Fruit fly (Drosophila melanogaster) whole organism, wandering third instar larva: ENCODE data around the gene Atg8b.

Experiments used
- Abd-B ChIP-seq: fragments of >200 bp; optimal IDR thresholded peaks from 2 replicates; lab custom pipeline; 2017; ENCODE audit warnings: missing biosample characterization, missing genetic modification characterization
- CG9705 ChIP-seq: fragments of 200-800 bp; sonication (Bioruptor generic); optimal IDR thresholded peaks from 2 replicates; lab custom pipeline; 2018; ENCODE audit warnings: missing biosample characterization, mild to moderate bottlenecking, missing genetic modification characterization
- CrebA ChIP-seq: fragments of 200-800 bp; sonication (Bioruptor generic); optimal IDR thresholded peaks from 2 replicates; lab custom pipeline; 2016; ENCODE audit warnings: missing biosample characterization, mild to moderate bottlenecking, missing genetic modification characterization, borderline replicate concordance
- Dfd ChIP-seq: fragments of >200 bp; optimal IDR thresholded peaks from 2 replicates; lab custom pipeline; 2017; ENCODE audit warnings: missing biosample characterization, missing genetic modification characterization
- Dif ChIP-seq: fragments of 200-275, 200-300 bp; sonication (Bioruptor generic); optimal IDR thresholded peaks from 2 replicates; lab custom pipeline; 2018; ENCODE audit warnings: missing biosample characterization, missing genetic modification characterization; ENCODE audit not compliant: partially characterized antibody
- GATAd ChIP-seq: sonication (Bioruptor generic); optimal IDR thresholded peaks from 2 replicates; lab custom pipeline; 2016; ENCODE audit warnings: missing biosample characterization, missing genetic modification characterization
- Hnf4 ChIP-seq: fragments of 200-800 bp; sonication (Bioruptor generic); optimal IDR thresholded peaks from 2 replicates; lab custom pipeline; 2016; ENCODE audit warnings: missing biosample characterization, mild to moderate bottlenecking, missing genetic modification characterization
- Hr78 ChIP-seq: fragments of >200 bp; optimal IDR thresholded peaks from 2 replicates; lab custom pipeline; 2017; ENCODE audit warnings: missing biosample characterization, missing genetic modification characterization
- Hr83 ChIP-seq: fragments of 200-300 bp; sonication (Bioruptor generic); optimal IDR thresholded peaks from 2 replicates; lab custom pipeline; 2016; ENCODE audit warnings: missing biosample characterization, mild to moderate bottlenecking, missing genetic modification characterization, moderate library complexity; ENCODE audit not compliant: poor library complexity, severe bottlenecking
- Jra ChIP-seq: sonication (Bioruptor generic); optimal IDR thresholded peaks from 2 replicates; lab custom pipeline; 2016; ENCODE audit warnings: missing biosample characterization, missing genetic modification characterization
- Mio ChIP-seq: sonication (Bioruptor generic); optimal IDR thresholded peaks from 2 replicates; lab custom pipeline; 2016; ENCODE audit warnings: missing biosample characterization, missing genetic modification characterization
- Myc ChIP-seq: fragments of >200 bp; optimal IDR thresholded peaks from 2 replicates; lab custom pipeline; 2017
- N ChIP-seq: fragments of >200 bp; optimal IDR thresholded peaks from 2 replicates; lab custom pipeline; 2018; ENCODE audit warnings: missing biosample characterization, missing external identifiers, missing genetic modification characterization
- OdsH ChIP-seq: fragments of 200-800 bp; sonication (Bioruptor generic); optimal IDR thresholded peaks from 2 replicates; lab custom pipeline; 2016; ENCODE audit warnings: missing biosample characterization, mild to moderate bottlenecking, missing genetic modification characterization
- Rel ChIP-seq, 2 experiments: fragments of 200-800 bp; sonication (Bioruptor generic) in 1 of 2; optimal IDR thresholded peaks; 2 replicates in 1 of 2; 3 replicates in 1 of 2; lab custom pipeline; 2016 to 2019; ENCODE audit warnings: mild to moderate bottlenecking in 2 of 2, missing biosample characterization in 2 of 2, missing genetic modification characterization in 2 of 2, moderate library complexity in 1 of 2
- Sp1 ChIP-seq: fragments of 200-800 bp; sonication (Bioruptor generic); optimal IDR thresholded peaks from 3 replicates; lab custom pipeline; 2019; ENCODE audit warnings: missing biosample characterization, mild to moderate bottlenecking, missing genetic modification characterization, moderate library complexity
- Vsx2 ChIP-seq: fragments of 200-300, 225-300 bp; sonication (Bioruptor generic); optimal IDR thresholded peaks from 2 replicates; lab custom pipeline; 2018; ENCODE audit warnings: missing biosample characterization, missing genetic modification characterization; ENCODE audit not compliant: partially characterized antibody
- br ChIP-seq: fragments of 200-800 bp; sonication (Bioruptor generic); optimal IDR thresholded peaks from 2 replicates; lab custom pipeline; 2016; ENCODE audit warnings: missing biosample characterization, missing genetic modification characterization
- brk ChIP-seq: fragments of 200-800 bp; sonication (Bioruptor generic); optimal IDR thresholded peaks from 2 replicates; lab custom pipeline; 2016; ENCODE audit warnings: missing biosample characterization, mild to moderate bottlenecking, missing genetic modification characterization
- dl ChIP-seq, 2 experiments: fragments of 175-275, 200-275 bp in 1 of 2; fragments of 200-275 bp in 1 of 2; sonication (Bioruptor generic); optimal IDR thresholded peaks; lab custom pipeline; 2018; ENCODE audit warnings: mild to moderate bottlenecking in 2 of 2, missing biosample characterization in 2 of 2, missing genetic modification characterization in 2 of 2, moderate library complexity in 2 of 2; ENCODE audit not compliant: partially characterized antibody in 2 of 2, insufficient read depth in 1 of 2
- dmrt93B ChIP-seq: fragments of 200-800 bp; sonication (Bioruptor generic); optimal IDR thresholded peaks from 2 replicates; lab custom pipeline; 2018; ENCODE audit warnings: missing biosample characterization, mild to moderate bottlenecking, missing genetic modification characterization
- dsf ChIP-seq: sonication (Bioruptor generic); optimal IDR thresholded peaks from 2 replicates; lab custom pipeline; 2016; ENCODE audit warnings: missing biosample characterization, missing genetic modification characterization, borderline replicate concordance
- ey ChIP-seq: fragments of 200-800 bp; sonication (Bioruptor generic); optimal IDR thresholded peaks from 2 replicates; lab custom pipeline; 2016; ENCODE audit warnings: missing biosample characterization, missing genetic modification characterization
- foxo ChIP-seq, 2 experiments: fragments of 200-800 bp; sonication (Bioruptor generic); optimal IDR thresholded peaks; 2 replicates in 1 of 2; 3 replicates in 1 of 2; lab custom pipeline; 2016 to 2017; ENCODE audit warnings: missing biosample characterization in 2 of 2, missing genetic modification characterization in 2 of 2
- fru ChIP-seq: fragments of 200-800 bp; sonication (Bioruptor generic); optimal IDR thresholded peaks from 3 replicates; lab custom pipeline; 2016; ENCODE audit warnings: missing biosample characterization, mild to moderate bottlenecking, missing genetic modification characterization
- h ChIP-seq: fragments of 200-800 bp; sonication (Bioruptor generic); optimal IDR thresholded peaks from 3 replicates; lab custom pipeline; 2016; ENCODE audit warnings: missing biosample characterization, mild to moderate bottlenecking, missing genetic modification characterization
- jim ChIP-seq: fragments of 175-275, 200-325 bp; sonication (Bioruptor generic); optimal IDR thresholded peaks from 2 replicates; lab custom pipeline; 2016; ENCODE audit warnings: missing biosample characterization, mild to moderate bottlenecking, missing genetic modification characterization
- pan ChIP-seq: fragments of >200 bp; optimal IDR thresholded peaks from 2 replicates; lab custom pipeline; 2017
- psq ChIP-seq: fragments of 200-800 bp; sonication (Bioruptor generic); optimal IDR thresholded peaks from 3 replicates; lab custom pipeline; 2017; ENCODE audit warnings: missing biosample characterization, mild to moderate bottlenecking, missing genetic modification characterization, moderate library complexity
- rgr ChIP-seq: fragments of 200-800 bp; sonication (Bioruptor generic); optimal IDR thresholded peaks from 3 replicates; lab custom pipeline; 2016; ENCODE audit warnings: missing biosample characterization, mild to moderate bottlenecking, missing genetic modification characterization
- sv ChIP-seq: fragments of 200-800 bp; sonication (Bioruptor generic); optimal IDR thresholded peaks from 3 replicates; lab custom pipeline; 2016; ENCODE audit warnings: missing biosample characterization, missing genetic modification characterization
- tai ChIP-seq: sonication (Bioruptor generic); optimal IDR thresholded peaks from 2 replicates; lab custom pipeline; 2016; ENCODE audit warnings: missing biosample characterization, missing genetic modification characterization
- usp ChIP-seq: fragments of >200 bp; optimal IDR thresholded peaks from 2 replicates; lab custom pipeline; 2017; ENCODE audit warnings: missing biosample characterization, missing genetic modification characterization
- woc ChIP-seq: sonication (Bioruptor generic); optimal IDR thresholded peaks from 2 replicates; lab custom pipeline; 2016; ENCODE audit warnings: missing biosample characterization, mild to moderate bottlenecking, missing genetic modification characterization

Atg8b gene

DNA sequence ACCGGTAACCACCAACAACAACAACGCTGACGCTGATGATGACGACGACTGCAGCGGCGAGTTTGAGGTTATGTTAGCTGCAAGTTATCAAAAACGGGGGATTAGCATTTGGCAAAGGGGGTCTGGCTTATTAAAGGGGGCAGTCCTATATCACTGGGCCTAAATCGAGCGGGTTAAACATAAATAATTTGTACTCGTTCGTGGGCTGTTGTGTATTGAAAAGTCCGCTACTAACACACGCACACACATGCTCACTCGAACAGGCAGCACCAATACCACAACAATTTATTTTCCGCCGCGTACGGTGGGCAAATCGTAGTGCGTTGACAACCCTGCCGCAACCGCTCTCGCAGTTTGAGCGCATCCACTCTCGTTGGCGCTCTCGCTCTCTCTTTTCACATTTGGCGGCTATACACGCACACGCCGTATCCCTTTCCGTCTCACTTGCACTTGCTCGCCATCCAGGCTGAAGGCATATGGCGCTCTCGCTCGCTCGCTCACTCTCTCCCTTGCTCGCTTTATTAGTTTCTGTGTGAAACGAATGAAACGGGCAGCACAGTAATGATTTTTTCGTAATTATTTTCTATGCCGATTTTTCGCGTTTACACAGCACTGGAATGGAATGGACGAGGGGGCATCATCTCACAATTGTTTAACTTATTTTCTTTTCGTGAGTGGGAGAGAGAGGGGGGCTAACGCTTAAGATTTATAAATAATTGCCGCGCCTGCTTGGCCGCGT, 7.8 kb downstream of the Atg8b start (continued):
- peak; percentile 98 for TF ChIP-seq Dif (GFP tag; lab: Kevin White, UChicago)
- no peak for TF ChIP-seq Abd-B (GFP tag; lab: Kevin White, UChicago)
- TF ChIP-seq woc (GFP tag; lab: Kevin White, UChicago), result peak; percentile 2
- TF ChIP-seq, all 38 proteins: peak for 21

DNA sequence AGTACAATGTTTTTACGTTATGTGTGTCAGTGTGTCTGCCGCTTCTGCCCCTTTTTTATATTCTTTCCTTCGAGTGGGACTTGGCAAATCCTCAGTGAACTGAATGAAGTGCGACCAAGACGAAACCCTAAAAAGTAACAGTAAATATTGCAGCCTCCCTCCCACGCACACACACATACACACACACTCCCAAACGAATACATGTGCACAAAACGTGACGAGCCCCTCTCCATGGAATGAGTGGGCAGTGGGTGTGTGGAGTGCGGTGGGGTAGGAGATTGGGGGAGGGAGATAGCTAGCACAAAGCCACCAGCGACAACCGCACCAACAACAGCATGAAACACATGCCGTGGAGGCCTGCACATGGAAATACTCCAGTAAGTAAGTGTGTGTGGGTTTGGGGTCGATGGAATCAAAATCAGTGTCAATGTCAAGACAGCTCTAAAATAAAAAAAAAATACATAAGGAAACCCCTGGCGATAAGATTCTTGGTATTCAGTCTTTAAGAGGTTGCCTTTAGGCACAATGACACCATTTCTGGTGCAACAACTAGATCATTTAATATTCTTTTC, 10.0 kb downstream of the Atg8b start:
- TF ChIP-seq Dif (GFP tag; lab: Kevin White, UChicago) (no peak), h (GFP tag; lab: Kevin White, UChicago) (peak; percentile 20), Abd-B (GFP tag; lab: Kevin White, UChicago) (no peak), Sp1 (GFP tag; lab: Kevin White, UChicago) (no peak), pan (lab: Kevin White, UChicago) (no peak), N (GFP tag; lab: Kevin White, UChicago) (no peak), Mio (GFP tag; lab: Kevin White, UChicago) (no peak), Rel (GFP tag; optimal IDR thresholded peaks at IDR 0.05; lab: Kevin White, UChicago) (no peak), Rel (tag; optimal IDR thresholded peaks at IDR 0.05; lab: Kevin White, UChicago) (peak; percentile 80), CG9705 (GFP tag; lab: Kevin White, UChicago) (no peak), Hnf4 (GFP tag; lab: Kevin White, UChicago) (no peak), brk (GFP tag; lab: Kevin White, UChicago) (no peak), jim (GFP tag; lab: Kevin White, UChicago) (no peak), ey (no peak), Jra (GFP tag; lab: Kevin White, UChicago) (no peak), br (GFP tag; lab: Kevin White, UChicago) (no peak), usp (no peak), OdsH (GFP tag; lab: Kevin White, UChicago) (no peak), Myc (no peak), psq (peak; percentile 52), Vsx2 (GFP tag; lab: Kevin White, UChicago) (no peak), CrebA (no peak), Hr83 (GFP tag; lab: Kevin White, UChicago) (no peak), Hr78 (GFP tag; lab: Kevin White, UChicago) (no peak), Dfd (GFP tag; lab: Kevin White, UChicago) (no peak), rgr (no peak), GATAd (GFP tag; lab: Kevin White, UChicago) (no peak)

DNA sequence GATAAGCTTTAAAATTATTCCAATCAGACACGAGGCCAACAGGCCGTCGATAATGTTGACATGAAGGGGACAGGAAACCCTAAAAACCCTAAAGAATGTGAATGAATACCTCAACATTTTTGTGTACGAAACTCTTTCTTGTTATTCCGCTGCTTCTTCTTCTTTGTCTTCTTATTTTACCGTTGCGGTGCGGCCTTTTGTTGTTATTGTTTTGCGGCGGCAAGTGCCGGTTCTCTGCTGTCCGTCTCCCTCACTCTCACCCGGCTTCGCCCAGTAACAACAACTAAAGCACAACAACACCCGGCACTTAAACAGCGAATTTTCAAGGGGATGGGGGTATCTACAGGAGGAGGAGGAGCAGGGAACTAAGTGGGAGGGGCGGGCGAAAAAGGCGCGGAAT, 10.5 kb downstream of the Atg8b start:
- no peak for TF ChIP-seq woc (GFP tag; lab: Kevin White, UChicago)
- no peak for TF ChIP-seq GATAd (GFP tag; lab: Kevin White, UChicago)
- no peak for TF ChIP-seq psq
- TF ChIP-seq dmrt93B (GFP tag; lab: Kevin White, UChicago), result no peak
- TF ChIP-seq dl (GFP tag; optimal IDR thresholded peaks at IDR 0.05; lab: Kevin White, UChicago; ENCODE audit: insufficient read depth in 1 of 2, partially characterized antibody in 2 of 2), result no peak
- TF ChIP-seq Hnf4 (GFP tag; lab: Kevin White, UChicago), result no peak
- no peak for TF ChIP-seq h (GFP tag; lab: Kevin White, UChicago)
- no peak for TF ChIP-seq N (GFP tag; lab: Kevin White, UChicago)
- TF ChIP-seq usp, result no peak
- no peak for TF ChIP-seq Sp1 (GFP tag; lab: Kevin White, UChicago)
- TF ChIP-seq Vsx2 (GFP tag; lab: Kevin White, UChicago), result no peak
- no peak for TF ChIP-seq Myc
- no peak for TF ChIP-seq Hr78 (GFP tag; lab: Kevin White, UChicago)

DNA sequence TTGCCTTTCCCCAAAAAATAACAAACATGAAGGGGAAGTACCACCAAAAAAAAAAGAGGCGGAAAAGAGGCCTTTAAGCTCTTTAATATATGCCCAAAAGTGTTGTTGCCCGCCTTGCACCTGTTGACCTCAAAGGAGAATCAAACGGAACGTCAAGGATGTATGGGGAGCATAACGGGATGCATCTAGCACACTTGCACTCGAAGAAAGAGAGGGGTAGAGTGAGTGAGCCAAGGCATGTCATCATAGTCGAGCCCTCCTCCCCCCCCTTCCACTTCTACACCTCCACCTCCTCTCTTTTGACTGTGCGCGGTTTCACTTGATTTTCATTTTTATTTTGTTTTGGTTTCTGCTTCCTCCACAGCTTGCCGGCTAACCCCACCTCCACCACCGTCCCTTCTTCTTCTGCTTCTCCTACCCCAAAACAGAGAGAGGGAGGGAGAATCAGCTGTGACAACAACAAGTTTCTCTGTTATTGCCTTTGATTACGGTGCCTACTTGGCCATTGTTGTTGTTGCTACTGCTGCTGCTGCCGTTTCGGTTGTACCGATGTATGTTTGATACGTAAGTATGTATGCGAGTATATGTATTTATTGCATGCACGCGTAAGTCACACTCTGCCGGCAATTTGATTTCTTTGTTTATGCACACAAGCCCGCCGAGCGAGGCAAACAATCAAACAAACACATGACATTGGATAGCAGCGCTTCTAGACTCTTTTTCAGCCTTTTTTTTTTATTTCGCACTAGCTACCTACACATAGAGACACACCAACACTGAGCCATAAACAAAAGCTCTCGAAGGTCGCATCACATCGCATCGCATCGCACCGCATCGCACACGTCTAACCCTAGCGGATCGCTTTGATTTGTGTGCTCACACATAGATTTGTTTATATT, 12.0 kb downstream of the Atg8b start:
- TF ChIP-seq dmrt93B (GFP tag; lab: Kevin White, UChicago), result no peak
- TF ChIP-seq usp, result no peak
- no peak for TF ChIP-seq Rel (GFP tag; optimal IDR thresholded peaks at IDR 0.05; lab: Kevin White, UChicago)
- peak; percentile 65 for TF ChIP-seq Rel (tag; optimal IDR thresholded peaks at IDR 0.05; lab: Kevin White, UChicago)
- TF ChIP-seq Hr83 (GFP tag; lab: Kevin White, UChicago), result peak; percentile 81
- TF ChIP-seq CG9705 (GFP tag; lab: Kevin White, UChicago), result no peak
- TF ChIP-seq CrebA, result no peak
- TF ChIP-seq pan (lab: Kevin White, UChicago), result no peak
- TF ChIP-seq rgr, result no peak
- no peak for TF ChIP-seq Sp1 (GFP tag; lab: Kevin White, UChicago)
- no peak for TF ChIP-seq fru (GFP tag; lab: Kevin White, UChicago)
- TF ChIP-seq sv (GFP tag; lab: Kevin White, UChicago), result no peak
- TF ChIP-seq foxo (GFP tag; optimal IDR thresholded peaks at IDR 0.05; lab: Kevin White, UChicago), result peak in 1 of 2 experiments; percentile 19
- no peak for TF ChIP-seq Jra (GFP tag; lab: Kevin White, UChicago)
- TF ChIP-seq Dif (GFP tag; lab: Kevin White, UChicago), result no peak
- TF ChIP-seq tai (GFP tag; lab: Kevin White, UChicago), result no peak
- no peak for TF ChIP-seq woc (GFP tag; lab: Kevin White, UChicago)
- no peak for TF ChIP-seq dsf
- TF ChIP-seq h (GFP tag; lab: Kevin White, UChicago), result peak; percentile 21
- TF ChIP-seq Myc, result no peak
- no peak for TF ChIP-seq Mio (GFP tag; lab: Kevin White, UChicago)
- no peak for TF ChIP-seq Vsx2 (GFP tag; lab: Kevin White, UChicago)
- peak; percentile 89 for TF ChIP-seq psq
- peak; percentile 19 for TF ChIP-seq Hnf4 (GFP tag; lab: Kevin White, UChicago)
